Worm (Caenorhabditis elegans): Measurements from ENCODE around the gene F33H12.1.
"Not testable (repeated sequence)": the region's sequence is repeated elsewhere in the genome, so short reads cannot be mapped to it uniquely, and the experiment has no call there.

DNA sequence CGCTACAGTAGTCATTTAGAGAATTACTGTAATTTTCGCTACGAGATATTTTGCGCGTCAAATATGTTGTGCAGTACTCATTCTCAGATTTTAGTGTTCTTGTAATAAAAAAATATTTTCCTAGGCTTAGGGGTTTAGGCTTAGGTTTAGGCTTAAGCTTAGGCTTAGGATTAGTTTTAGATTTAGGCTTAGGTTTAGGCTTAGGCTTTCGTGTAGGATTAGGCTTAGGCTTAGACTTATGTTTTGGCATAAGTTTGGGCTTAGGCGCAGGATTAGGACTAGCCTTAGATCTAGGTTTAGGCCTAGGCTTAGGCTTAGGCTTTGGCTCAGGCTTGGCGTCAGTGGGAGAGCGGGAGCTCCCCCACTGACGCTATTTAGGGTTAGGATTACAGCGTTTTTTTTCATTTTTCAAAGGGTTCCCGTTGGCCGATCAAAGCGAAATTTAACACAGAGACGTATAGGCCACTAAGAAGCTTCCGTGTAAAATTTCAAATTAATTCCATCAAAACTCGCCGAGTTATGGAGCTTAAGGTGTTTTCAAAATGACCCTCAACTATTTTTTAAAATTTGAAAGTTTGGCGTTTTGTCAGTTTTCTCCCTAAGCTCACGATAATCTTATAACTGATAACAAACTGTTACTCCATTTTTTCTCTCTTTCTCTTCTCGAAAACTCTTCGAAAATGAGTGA is 39.3 kb downstream of the F33H12.1 start, which contains the start of gene F22E5.8:
- TF ChIP-seq B0035.1 (tag; optimal IDR thresholded peaks at IDR 0.05); pha-4 (tag; optimal IDR thresholded peaks at IDR 0.05); lin-54 (GFP tag; optimal IDR thresholded peaks at IDR 0.05); ztf-3 (GFP tag; optimal IDR thresholded peaks at IDR 0.05); nfya-1 (tag; optimal IDR thresholded peaks at IDR 0.05; ENCODE audit: borderline replicate concordance, insufficient read depth); F37B4.10 (GFP tag; IDR thresholded peaks at IDR 0.05); ceh-79 (tag; optimal IDR thresholded peaks at IDR 0.05); repo-1 (tag; optimal IDR thresholded peaks at IDR 0.05); unc-62 (GFP tag; optimal IDR thresholded peaks at IDR 0.05); attf-6 (GFP tag; IDR thresholded peaks at IDR 0.05); madf-10 (tag; optimal IDR thresholded peaks at IDR 0.05); attf-5 (GFP tag; optimal IDR thresholded peaks at IDR 0.05): not testable (repeated sequence)
